ENCODE assay signal across 5 fruit fly cellular contexts in genomic region chr3L:3070274-3071204, dm6.
TF ChIP-seq lines count a peak whose summit lies in the region.

Gene CG32486, minus strand, starts transcription at chr3L:3070839.
Gene PAN3, plus strand, starts transcription at chr3L:3071133.

TF ChIP-seq in whole organism, adult, 20 proteins besides CTCF, POLR2A, EP300 and RAD21 (continued from another document):
- peak; percentile 87 for TF ChIP-seq bab1 (GFP tag; optimal IDR thresholded peaks at IDR 0.05; lab: Kevin White, UChicago)
- TF ChIP-seq pad (GFP tag; optimal IDR thresholded peaks at IDR 0.05; lab: Kevin White, UChicago) = peak; percentile 24
- TF ChIP-seq CG5204 (GFP tag; optimal IDR thresholded peaks at IDR 0.05; lab: Kevin White, UChicago) = peak; percentile 13
TF ChIP-seq in whole organism, adult: peak in this region for 17.

TF ChIP-seq in whole organism, embryonic, 481 proteins besides CTCF, POLR2A, EP300 and RAD21 (continued from another document and continues in another):
- TF ChIP-seq gem (tag; optimal IDR thresholded peaks at IDR 0.05; lab: Kevin White, UChicago) = peak; percentile 54
- no peak for TF ChIP-seq CG31388 (GFP tag; optimal IDR thresholded peaks at IDR 0.05; lab: Kevin White, UChicago)
- TF ChIP-seq Dref (GFP tag; IDR thresholded peaks at IDR 0.05; lab: Robert Waterston, UW) = peak; percentile 95
- TF ChIP-seq jigr1 (GFP tag; IDR thresholded peaks at IDR 0.05; lab: Robert Waterston, UW) = no peak
- peak; percentile 94 for TF ChIP-seq Jarid2 (GFP tag; optimal IDR thresholded peaks at IDR 0.05; lab: Kevin White, UChicago)
- TF ChIP-seq onecut (GFP tag; IDR thresholded peaks at IDR 0.05; lab: Robert Waterston, UW) = peak; percentile 67
- peak; percentile 91 for TF ChIP-seq Ets97D (GFP tag; optimal IDR thresholded peaks at IDR 0.05; lab: Kevin White, UChicago)
- peak; percentile 70 for TF ChIP-seq CG15514 (GFP tag; optimal IDR thresholded peaks at IDR 0.05; lab: Kevin White, UChicago)
- TF ChIP-seq dan (GFP tag; IDR thresholded peaks at IDR 0.05; lab: Robert Waterston, UW) = no peak
- TF ChIP-seq kah (GFP tag; optimal IDR thresholded peaks at IDR 0.05; lab: Kevin White, UChicago) = peak; percentile 38
- TF ChIP-seq CG14710 (tag; optimal IDR thresholded peaks at IDR 0.05; lab: Kevin White, UChicago) = peak; percentile 90
- TF ChIP-seq CG11093 (GFP tag; IDR thresholded peaks at IDR 0.05; lab: Robert Waterston, UW) = no peak
- TF ChIP-seq CG17385 (GFP tag; optimal IDR thresholded peaks at IDR 0.05; lab: Kevin White, UChicago) = peak; percentile 62
- TF ChIP-seq CG11560 (tag; IDR thresholded peaks at IDR 0.05; lab: Robert Waterston, UW) = peak; percentile 22; the same call in 1 of the 3 replicates
- TF ChIP-seq pfk (GFP tag; optimal IDR thresholded peaks at IDR 0.05; lab: Kevin White, UChicago) = peak; percentile 64
- TF ChIP-seq CG2129 (GFP tag; IDR thresholded peaks at IDR 0.05; lab: Robert Waterston, UW; ENCODE audit: partially characterized antibody) = peak; percentile 71
- TF ChIP-seq Dip2 (GFP tag; IDR thresholded peaks at IDR 0.05; lab: Robert Waterston, UW) = no peak
- peak; percentile 69 for TF ChIP-seq Side (GFP tag; optimal IDR thresholded peaks at IDR 0.05; lab: Kevin White, UChicago)
- no peak for TF ChIP-seq fd96Cb (tag; optimal IDR thresholded peaks at IDR 0.05; lab: Kevin White, UChicago)
- no peak for TF ChIP-seq CG9437 (GFP tag; optimal IDR thresholded peaks at IDR 0.05; lab: Kevin White, UChicago)
- TF ChIP-seq CG7839 (tag; optimal IDR thresholded peaks at IDR 0.05; lab: Kevin White, UChicago) = peak; percentile 30
- TF ChIP-seq ro (GFP tag; IDR thresholded peaks at IDR 0.05; lab: Robert Waterston, UW) = no peak
- peak; percentile 1 for TF ChIP-seq Elba2 (GFP tag; optimal IDR thresholded peaks at IDR 0.05; lab: Kevin White, UChicago)
- no peak for TF ChIP-seq BtbVII (GFP tag; optimal IDR thresholded peaks at IDR 0.05; lab: Kevin White, UChicago)
- TF ChIP-seq mirr (GFP tag; optimal IDR thresholded peaks at IDR 0.05; lab: Kevin White, UChicago) = peak; percentile 82
- no peak for TF ChIP-seq ara (GFP tag; IDR thresholded peaks at IDR 0.05; lab: Robert Waterston, UW)
- no peak for TF ChIP-seq CG3726 (GFP tag; IDR thresholded peaks at IDR 0.05; lab: Robert Waterston, UW)
- TF ChIP-seq CG14860 (GFP tag; IDR thresholded peaks at IDR 0.05; lab: Robert Waterston, UW; ENCODE audit: partially characterized antibody) = peak; percentile 62
- TF ChIP-seq CG4730 (GFP tag; IDR thresholded peaks at IDR 0.05; lab: Robert Waterston, UW) = no peak
- peak; percentile 92 for TF ChIP-seq Opbp (GFP tag; IDR thresholded peaks at IDR 0.05; lab: Robert Waterston, UW; ENCODE audit: partially characterized antibody)
- peak; percentile 59 for TF ChIP-seq CG12299 (tag; optimal IDR thresholded peaks at IDR 0.05; lab: Kevin White, UChicago)
- no peak for TF ChIP-seq tio (GFP tag; optimal IDR thresholded peaks at IDR 0.05; lab: Kevin White, UChicago)

TF ChIP-seq in whole organism, prepupa, 60 proteins besides CTCF, POLR2A, EP300 and RAD21 (continued from another document):
- TF ChIP-seq dsx (GFP tag; optimal IDR thresholded peaks at IDR 0.05; lab: Kevin White, UChicago; ENCODE audit: poor library complexity, severe bottlenecking) (peak; percentile 96), fkh (GFP tag; optimal IDR thresholded peaks at IDR 0.05; lab: Kevin White, UChicago) (peak; percentile 68), Sox102F (GFP tag; optimal IDR thresholded peaks at IDR 0.05; lab: Kevin White, UChicago) (no peak), Ets96B (tag; optimal IDR thresholded peaks at IDR 0.05; lab: Kevin White, UChicago) (peak; percentile 16), Eip93F (GFP tag; optimal IDR thresholded peaks at IDR 0.05; lab: Kevin White, UChicago) (no peak), CG6792 (GFP tag; optimal IDR thresholded peaks at IDR 0.05; lab: Kevin White, UChicago) (no peak), CG8119 (GFP tag; IDR thresholded peaks at IDR 0.05; lab: Robert Waterston, UW) (peak; percentile 32; the same call in 1 of the 3 replicates), topi (GFP tag; optimal IDR thresholded peaks at IDR 0.05; lab: Kevin White, UChicago) (peak; percentile 11), Blimp-1 (GFP tag; optimal IDR thresholded peaks at IDR 0.05; lab: Kevin White, UChicago) (no peak), CG6163 (GFP tag; IDR thresholded peaks at IDR 0.05; lab: Robert Waterston, UW) (peak; percentile 81), svp (GFP tag; lab: Kevin White, UChicago) (peak; percentile 73), Lpt (GFP tag; optimal IDR thresholded peaks at IDR 0.05; lab: Kevin White, UChicago) (peak; percentile 61), CG6808 (GFP tag; optimal IDR thresholded peaks at IDR 0.05; lab: Kevin White, UChicago) (no peak), eg (GFP tag; IDR thresholded peaks at IDR 0.05; lab: Robert Waterston, UW) (peak; percentile 47; the same call in 2 of the 3 replicates), Hr4 (GFP tag; optimal IDR thresholded peaks at IDR 0.05; lab: Kevin White, UChicago) (no peak), vri (GFP tag; optimal IDR thresholded peaks at IDR 0.05; lab: Kevin White, UChicago) (peak; percentile 82), Sox14 (GFP tag; optimal IDR thresholded peaks at IDR 0.05; lab: Kevin White, UChicago) (peak; percentile 60), CG1621 (tag; optimal IDR thresholded peaks at IDR 0.05; lab: Kevin White, UChicago) (peak; percentile 99), esn (GFP tag; optimal IDR thresholded peaks at IDR 0.05; lab: Kevin White, UChicago) (peak; percentile 38), Hr39 (GFP tag; optimal IDR thresholded peaks at IDR 0.05; lab: Kevin White, UChicago) (no peak), CG11902 (GFP tag; optimal IDR thresholded peaks at IDR 0.05; lab: Kevin White, UChicago) (no peak), Eip78C (GFP tag; lab: Kevin White, UChicago) (peak; percentile 78), CG7368 (GFP tag; optimal IDR thresholded peaks at IDR 0.05; lab: Kevin White, UChicago) (peak; percentile 1), net (GFP tag; optimal IDR thresholded peaks at IDR 0.05; lab: Kevin White, UChicago) (peak; percentile 65), CG6276 (GFP tag; optimal IDR thresholded peaks at IDR 0.05; lab: Kevin White, UChicago) (no peak)

TF ChIP-seq in whole organism, pupa, 21 proteins besides CTCF, POLR2A, EP300 and RAD21 (continued from another document):
- TF ChIP-seq CG15710 (tag; optimal IDR thresholded peaks at IDR 0.05; lab: Kevin White, UChicago) = peak; percentile 7

TF ChIP-seq in whole organism, wandering third instar larva, 38 proteins besides CTCF, POLR2A, EP300 and RAD21 (continued from another document):
- peak in 1 of 2 experiments; percentile 63 for TF ChIP-seq foxo (GFP tag; optimal IDR thresholded peaks at IDR 0.05; lab: Kevin White, UChicago)
- TF ChIP-seq dmrt93B (GFP tag; optimal IDR thresholded peaks at IDR 0.05; lab: Kevin White, UChicago) = no peak
- TF ChIP-seq pan (optimal IDR thresholded peaks at IDR 0.05; lab: Kevin White, UChicago) = no peak
- TF ChIP-seq psq (GFP tag; optimal IDR thresholded peaks at IDR 0.05; lab: Kevin White, UChicago) = peak; percentile 97
- TF ChIP-seq Jra (GFP tag; optimal IDR thresholded peaks at IDR 0.05; lab: Kevin White, UChicago) = peak; percentile 83
- peak; percentile 27 for TF ChIP-seq fru (GFP tag; optimal IDR thresholded peaks at IDR 0.05; lab: Kevin White, UChicago)
- peak; percentile 69 for TF ChIP-seq Sp1 (GFP tag; optimal IDR thresholded peaks at IDR 0.05; lab: Kevin White, UChicago)
- peak; percentile 38 for TF ChIP-seq Myc (optimal IDR thresholded peaks at IDR 0.05; lab: Kevin White, UChicago)
- TF ChIP-seq br (GFP tag; optimal IDR thresholded peaks at IDR 0.05; lab: Kevin White, UChicago) = peak; percentile 2
- no peak for TF ChIP-seq usp (GFP tag; optimal IDR thresholded peaks at IDR 0.05; lab: Kevin White, UChicago)
- TF ChIP-seq dl (GFP tag; optimal IDR thresholded peaks at IDR 0.05; lab: Kevin White, UChicago; ENCODE audit: insufficient read depth in 1 of 2, partially characterized antibody in 2 of 2) = peak; percentile 69 to 73
- TF ChIP-seq Hnf4 (GFP tag; optimal IDR thresholded peaks at IDR 0.05; lab: Kevin White, UChicago) = peak; percentile 72
